Worm (Caenorhabditis elegans): Measurements from ENCODE around the gene sto-1.

DNA sequence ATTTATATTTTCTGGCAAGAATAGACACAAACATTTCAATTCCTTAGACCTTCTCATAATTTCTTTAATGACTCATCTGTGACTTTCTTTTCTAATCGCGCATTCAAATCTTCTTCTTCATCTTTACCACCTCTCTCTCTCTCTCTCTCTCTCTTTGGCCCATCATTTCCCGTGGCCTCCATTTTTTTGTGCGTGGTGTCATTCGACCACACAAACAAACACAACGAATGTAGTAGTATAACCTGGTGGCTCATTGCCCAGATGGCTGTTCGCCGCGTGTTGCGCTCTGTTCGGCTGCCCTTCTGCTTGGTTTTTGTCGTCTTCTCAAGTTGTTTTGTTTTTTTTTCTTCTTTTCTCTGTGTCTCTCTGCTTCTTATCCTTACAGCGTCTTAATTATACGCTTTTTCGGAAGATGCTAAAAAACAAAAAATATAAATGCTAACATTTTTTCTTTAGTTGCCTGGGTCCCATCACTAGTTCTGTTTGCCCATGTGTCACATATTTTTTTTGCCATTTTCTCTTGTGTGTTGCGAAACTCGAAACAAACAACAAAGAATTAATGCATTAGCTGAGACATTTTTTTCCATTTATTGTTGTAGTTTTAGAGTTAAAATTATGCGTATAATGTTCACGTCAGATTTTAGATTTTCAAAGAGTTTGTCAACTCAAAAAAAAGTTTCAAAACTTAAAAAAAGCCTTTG, 15.0 kb downstream of the sto-1 start:
- TF ChIP-seq pes-1 (GFP tag; IDR thresholded peaks at IDR 0.05) (no peak), sea-1 (GFP tag; conservative IDR thresholded peaks at IDR 0.05) (no peak), ceh-13 (GFP tag; optimal IDR thresholded peaks at IDR 0.05) (no peak), ets-7 (tag; optimal IDR thresholded peaks at IDR 0.05) (no peak), hnd-1 (tag; optimal IDR thresholded peaks at IDR 0.05) (no peak), flt-1 (GFP tag; IDR thresholded peaks at IDR 0.05) (no peak)

Measured in whole organism, early embryonic.